Fruit fly (Drosophila melanogaster) whole organism, wandering third instar larva: Measurements from ENCODE around the gene CG6565.

Source experiments
- Abd-B ChIP-seq: fragments of >200 bp; optimal IDR thresholded peaks from 2 replicates; lab custom pipeline; 2017; ENCODE audit warnings: missing biosample characterization, missing genetic modification characterization
- CG32264 ChIP-seq: fragments of 200-800 bp; sonication (Bioruptor generic); optimal IDR thresholded peaks from 2 replicates; lab custom pipeline; 2016; ENCODE audit warnings: missing biosample characterization, missing genetic modification characterization
- CG9705 ChIP-seq: fragments of 200-800 bp; sonication (Bioruptor generic); optimal IDR thresholded peaks from 2 replicates; lab custom pipeline; 2018; ENCODE audit warnings: missing biosample characterization, mild to moderate bottlenecking, missing genetic modification characterization
- CrebA ChIP-seq: fragments of 200-800 bp; sonication (Bioruptor generic); optimal IDR thresholded peaks from 2 replicates; lab custom pipeline; 2016; ENCODE audit warnings: missing biosample characterization, mild to moderate bottlenecking, missing genetic modification characterization, borderline replicate concordance
- Dfd ChIP-seq: fragments of >200 bp; optimal IDR thresholded peaks from 2 replicates; lab custom pipeline; 2017; ENCODE audit warnings: missing biosample characterization, missing genetic modification characterization
- Dif ChIP-seq: fragments of 200-275, 200-300 bp; sonication (Bioruptor generic); optimal IDR thresholded peaks from 2 replicates; lab custom pipeline; 2018; ENCODE audit warnings: missing biosample characterization, missing genetic modification characterization; ENCODE audit not compliant: partially characterized antibody
- HLH106 ChIP-seq: fragments of 200-800 bp; optimal IDR thresholded peaks from 3 replicates; lab custom pipeline; 2019; ENCODE audit warnings: missing biosample characterization, mild to moderate bottlenecking, missing genetic modification characterization, moderate library complexity
- Hr78 ChIP-seq: fragments of >200 bp; optimal IDR thresholded peaks from 2 replicates; lab custom pipeline; 2017; ENCODE audit warnings: missing biosample characterization, missing genetic modification characterization
- Hr83 ChIP-seq: fragments of 200-300 bp; sonication (Bioruptor generic); optimal IDR thresholded peaks from 2 replicates; lab custom pipeline; 2016; ENCODE audit warnings: missing biosample characterization, mild to moderate bottlenecking, missing genetic modification characterization, moderate library complexity; ENCODE audit not compliant: poor library complexity, severe bottlenecking
- Jra ChIP-seq: sonication (Bioruptor generic); optimal IDR thresholded peaks from 2 replicates; lab custom pipeline; 2016; ENCODE audit warnings: missing biosample characterization, missing genetic modification characterization
- Mio ChIP-seq: sonication (Bioruptor generic); optimal IDR thresholded peaks from 2 replicates; lab custom pipeline; 2016; ENCODE audit warnings: missing biosample characterization, missing genetic modification characterization
- Myc ChIP-seq: fragments of >200 bp; optimal IDR thresholded peaks from 2 replicates; lab custom pipeline; 2017
- N ChIP-seq: fragments of >200 bp; optimal IDR thresholded peaks from 2 replicates; lab custom pipeline; 2018; ENCODE audit warnings: missing biosample characterization, missing external identifiers, missing genetic modification characterization
- OdsH ChIP-seq: fragments of 200-800 bp; sonication (Bioruptor generic); optimal IDR thresholded peaks from 2 replicates; lab custom pipeline; 2016; ENCODE audit warnings: missing biosample characterization, mild to moderate bottlenecking, missing genetic modification characterization
- Rel ChIP-seq, 2 experiments: fragments of 200-800 bp; sonication (Bioruptor generic) in 1 of 2; optimal IDR thresholded peaks; 2 replicates in 1 of 2; 3 replicates in 1 of 2; lab custom pipeline; 2016 to 2019; ENCODE audit warnings: mild to moderate bottlenecking in 2 of 2, missing biosample characterization in 2 of 2, missing genetic modification characterization in 2 of 2, moderate library complexity in 1 of 2
- Sp1 ChIP-seq: fragments of 200-800 bp; sonication (Bioruptor generic); optimal IDR thresholded peaks from 3 replicates; lab custom pipeline; 2019; ENCODE audit warnings: missing biosample characterization, mild to moderate bottlenecking, missing genetic modification characterization, moderate library complexity
- Vsx2 ChIP-seq: fragments of 200-300, 225-300 bp; sonication (Bioruptor generic); optimal IDR thresholded peaks from 2 replicates; lab custom pipeline; 2018; ENCODE audit warnings: missing biosample characterization, missing genetic modification characterization; ENCODE audit not compliant: partially characterized antibody
- br ChIP-seq: fragments of 200-800 bp; sonication (Bioruptor generic); optimal IDR thresholded peaks from 2 replicates; lab custom pipeline; 2016; ENCODE audit warnings: missing biosample characterization, missing genetic modification characterization
- brk ChIP-seq: fragments of 200-800 bp; sonication (Bioruptor generic); optimal IDR thresholded peaks from 2 replicates; lab custom pipeline; 2016; ENCODE audit warnings: missing biosample characterization, mild to moderate bottlenecking, missing genetic modification characterization
- dl ChIP-seq, 2 experiments: fragments of 175-275, 200-275 bp in 1 of 2; fragments of 200-275 bp in 1 of 2; sonication (Bioruptor generic); optimal IDR thresholded peaks; lab custom pipeline; 2018; ENCODE audit warnings: mild to moderate bottlenecking in 2 of 2, missing biosample characterization in 2 of 2, missing genetic modification characterization in 2 of 2, moderate library complexity in 2 of 2; ENCODE audit not compliant: partially characterized antibody in 2 of 2, insufficient read depth in 1 of 2
- dmrt93B ChIP-seq: fragments of 200-800 bp; sonication (Bioruptor generic); optimal IDR thresholded peaks from 2 replicates; lab custom pipeline; 2018; ENCODE audit warnings: missing biosample characterization, mild to moderate bottlenecking, missing genetic modification characterization
- ey ChIP-seq: fragments of 200-800 bp; sonication (Bioruptor generic); optimal IDR thresholded peaks from 2 replicates; lab custom pipeline; 2016; ENCODE audit warnings: missing biosample characterization, missing genetic modification characterization
- foxo ChIP-seq, 2 experiments: fragments of 200-800 bp; sonication (Bioruptor generic); optimal IDR thresholded peaks; 2 replicates in 1 of 2; 3 replicates in 1 of 2; lab custom pipeline; 2016 to 2017; ENCODE audit warnings: missing biosample characterization in 2 of 2, missing genetic modification characterization in 2 of 2
- fru ChIP-seq: fragments of 200-800 bp; sonication (Bioruptor generic); optimal IDR thresholded peaks from 3 replicates; lab custom pipeline; 2016; ENCODE audit warnings: missing biosample characterization, mild to moderate bottlenecking, missing genetic modification characterization
- h ChIP-seq: fragments of 200-800 bp; sonication (Bioruptor generic); optimal IDR thresholded peaks from 3 replicates; lab custom pipeline; 2016; ENCODE audit warnings: missing biosample characterization, mild to moderate bottlenecking, missing genetic modification characterization
- jim ChIP-seq: fragments of 175-275, 200-325 bp; sonication (Bioruptor generic); optimal IDR thresholded peaks from 2 replicates; lab custom pipeline; 2016; ENCODE audit warnings: missing biosample characterization, mild to moderate bottlenecking, missing genetic modification characterization
- pan ChIP-seq: fragments of >200 bp; optimal IDR thresholded peaks from 2 replicates; lab custom pipeline; 2017
- psq ChIP-seq: fragments of 200-800 bp; sonication (Bioruptor generic); optimal IDR thresholded peaks from 3 replicates; lab custom pipeline; 2017; ENCODE audit warnings: missing biosample characterization, mild to moderate bottlenecking, missing genetic modification characterization, moderate library complexity
- rgr ChIP-seq: fragments of 200-800 bp; sonication (Bioruptor generic); optimal IDR thresholded peaks from 3 replicates; lab custom pipeline; 2016; ENCODE audit warnings: missing biosample characterization, mild to moderate bottlenecking, missing genetic modification characterization
- sage ChIP-seq: fragments of 200-800 bp; sonication (Bioruptor generic); optimal IDR thresholded peaks from 2 replicates; lab custom pipeline; 2016; ENCODE audit warnings: missing biosample characterization, mild to moderate bottlenecking, missing genetic modification characterization
- sv ChIP-seq: fragments of 200-800 bp; sonication (Bioruptor generic); optimal IDR thresholded peaks from 3 replicates; lab custom pipeline; 2016; ENCODE audit warnings: missing biosample characterization, missing genetic modification characterization
- tai ChIP-seq: sonication (Bioruptor generic); optimal IDR thresholded peaks from 2 replicates; lab custom pipeline; 2016; ENCODE audit warnings: missing biosample characterization, missing genetic modification characterization
- usp ChIP-seq: fragments of >200 bp; optimal IDR thresholded peaks from 2 replicates; lab custom pipeline; 2017; ENCODE audit warnings: missing biosample characterization, missing genetic modification characterization
- woc ChIP-seq: sonication (Bioruptor generic); optimal IDR thresholded peaks from 2 replicates; lab custom pipeline; 2016; ENCODE audit warnings: missing biosample characterization, mild to moderate bottlenecking, missing genetic modification characterization

CG6565 gene

DNA sequence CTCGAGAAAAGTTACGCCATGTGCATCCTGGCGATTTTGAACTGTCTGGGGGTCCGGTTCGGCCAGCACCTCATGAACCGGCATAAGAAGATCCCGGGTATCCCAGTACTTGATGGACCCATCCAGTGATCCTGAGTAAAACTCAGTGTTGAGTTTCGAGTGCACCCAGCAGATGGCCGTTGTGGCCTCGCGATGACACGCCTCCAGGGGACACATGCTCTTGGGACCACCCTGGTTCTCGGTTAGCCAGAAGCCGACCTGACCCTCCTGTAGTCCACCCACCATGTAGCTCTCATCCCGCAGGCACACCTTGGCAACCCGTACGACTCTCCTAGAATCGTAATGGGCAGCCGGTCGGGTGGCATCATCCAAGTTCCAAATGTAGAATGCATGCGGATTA lies 23.6 kb downstream of the CG6565 start:
- TF ChIP-seq Vsx2 (no peak), Rel (GFP tag; optimal IDR thresholded peaks at IDR 0.05; lab: Kevin White, UChicago) (no peak), Rel (tag; optimal IDR thresholded peaks at IDR 0.05; lab: Kevin White, UChicago) (no peak), sv (no peak), OdsH (no peak), jim (GFP tag; lab: Kevin White, UChicago) (no peak), Myc (lab: Kevin White, UChicago) (no peak), CG32264 (GFP tag; lab: Kevin White, UChicago) (no peak), HLH106 (no peak), br (GFP tag; lab: Kevin White, UChicago) (no peak), Jra (GFP tag; lab: Kevin White, UChicago) (no peak), fru (no peak), rgr (GFP tag; lab: Kevin White, UChicago) (no peak), brk (GFP tag; lab: Kevin White, UChicago) (no peak), usp (GFP tag; lab: Kevin White, UChicago) (no peak), foxo (GFP tag; optimal IDR thresholded peaks at IDR 0.05; lab: Kevin White, UChicago) (no peak), ey (GFP tag; lab: Kevin White, UChicago) (no peak), Hr78 (no peak), Abd-B (GFP tag; lab: Kevin White, UChicago) (no peak)

- peak; percentile 20 for TF ChIP-seq HLH106
- TF ChIP-seq Mio, result no peak
- TF ChIP-seq br (GFP tag; lab: Kevin White, UChicago), result no peak
- no peak for TF ChIP-seq usp (GFP tag; lab: Kevin White, UChicago)
- TF ChIP-seq Sp1 (GFP tag; lab: Kevin White, UChicago), result peak; percentile 62
- TF ChIP-seq Dfd, result no peak
- TF ChIP-seq CrebA, result no peak
- no peak for TF ChIP-seq jim (GFP tag; lab: Kevin White, UChicago)
- TF ChIP-seq Vsx2, result no peak
- no peak for TF ChIP-seq Jra (GFP tag; lab: Kevin White, UChicago)
- TF ChIP-seq h (GFP tag; lab: Kevin White, UChicago), result peak; percentile 21
- peak; percentile 21 for TF ChIP-seq Myc (lab: Kevin White, UChicago)
- no peak for TF ChIP-seq Hr83
- no peak for TF ChIP-seq brk (GFP tag; lab: Kevin White, UChicago)
- TF ChIP-seq Abd-B (GFP tag; lab: Kevin White, UChicago), result no peak
- no peak for TF ChIP-seq Hr78
- TF ChIP-seq ey (GFP tag; lab: Kevin White, UChicago), result no peak
- no peak for TF ChIP-seq CG32264 (GFP tag; lab: Kevin White, UChicago)
- TF ChIP-seq rgr (GFP tag; lab: Kevin White, UChicago), result peak; percentile 38
- peak; percentile 42 for TF ChIP-seq CG9705 (GFP tag; lab: Kevin White, UChicago)
- no peak for TF ChIP-seq sv
- peak; percentile 31 for TF ChIP-seq dmrt93B (GFP tag; lab: Kevin White, UChicago)
- TF ChIP-seq fru, result no peak
- TF ChIP-seq dl (GFP tag; optimal IDR thresholded peaks at IDR 0.05; lab: Kevin White, UChicago; ENCODE audit: insufficient read depth in 1 of 2, partially characterized antibody in 2 of 2), result no peak
- peak in 1 of 2 experiments; percentile 0 for TF ChIP-seq foxo (GFP tag; optimal IDR thresholded peaks at IDR 0.05; lab: Kevin White, UChicago)
- TF ChIP-seq woc, result no peak
- TF ChIP-seq Rel (GFP tag; optimal IDR thresholded peaks at IDR 0.05; lab: Kevin White, UChicago), result no peak
- no peak for TF ChIP-seq Rel (tag; optimal IDR thresholded peaks at IDR 0.05; lab: Kevin White, UChicago)
- TF ChIP-seq sage (GFP tag; lab: Kevin White, UChicago), result peak; percentile 48
- TF ChIP-seq Dif, result no peak
These were observed 24.9 kb downstream of the CG6565 start, which contains the start of the genes CG10859 and CG7110 for dm6 chr2L:13398614-13399161. Gene CG10859, minus strand, starts transcription at chr2L:13398664. Gene CG7110, plus strand, starts transcription at chr2L:13398991.

DNA sequence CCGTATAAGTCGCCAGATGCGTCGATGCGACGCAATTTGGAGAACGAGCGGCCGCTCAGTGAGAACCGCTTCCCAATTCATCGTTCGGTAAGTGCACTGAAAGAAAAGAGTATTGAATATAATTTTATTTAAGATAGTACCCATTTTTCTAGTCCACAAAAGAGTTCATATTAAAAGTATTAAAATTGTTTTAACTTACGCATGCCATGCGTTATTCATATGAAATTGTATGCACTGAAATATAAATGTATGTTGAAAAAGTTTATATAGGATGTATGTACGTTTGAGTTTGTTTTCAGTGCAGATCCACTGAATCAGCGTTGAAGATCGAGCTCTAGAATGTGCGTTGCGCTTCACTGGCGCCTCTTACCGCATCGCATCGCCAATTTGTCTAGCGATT lies 25.7 kb downstream of the CG6565 start:
- TF ChIP-seq Rel (GFP tag; optimal IDR thresholded peaks at IDR 0.05; lab: Kevin White, UChicago) (no peak), Rel (tag; optimal IDR thresholded peaks at IDR 0.05; lab: Kevin White, UChicago) (no peak), Vsx2 (no peak), Mio (no peak), Abd-B (GFP tag; lab: Kevin White, UChicago) (no peak), Hr78 (no peak)

DNA sequence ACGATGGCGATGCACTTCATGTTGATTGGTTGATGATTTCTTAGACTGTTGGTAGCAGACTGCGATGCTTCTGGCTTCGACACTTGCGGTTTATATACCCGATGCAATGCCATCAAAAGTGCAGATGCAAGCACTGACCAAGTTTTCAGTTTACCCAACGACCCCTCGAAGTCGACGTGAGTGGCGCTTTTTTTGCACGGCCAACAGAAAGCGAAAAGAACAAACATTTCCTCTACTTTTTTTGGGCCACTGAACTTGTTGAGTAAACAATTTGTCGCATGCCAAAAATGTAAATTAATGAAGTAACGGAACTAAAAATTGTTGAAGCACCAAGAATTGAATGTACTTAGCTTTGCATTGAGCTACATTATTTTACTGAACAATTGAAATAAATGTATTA lies 37.7 kb downstream of the CG6565 start, which contains the start of gene Vm34Ca:
Gene Vm34Ca (minus strand): TSS at position 66 of the 400 bp plus-strand sequence.
- TF ChIP-seq CG9705 (GFP tag; lab: Kevin White, UChicago) (no peak), foxo (GFP tag; optimal IDR thresholded peaks at IDR 0.05; lab: Kevin White, UChicago) (no peak), Dif (no peak), usp (GFP tag; lab: Kevin White, UChicago) (no peak), N (GFP tag; lab: Kevin White, UChicago) (no peak), Rel (GFP tag; optimal IDR thresholded peaks at IDR 0.05; lab: Kevin White, UChicago) (no peak), Rel (tag; optimal IDR thresholded peaks at IDR 0.05; lab: Kevin White, UChicago) (no peak), Abd-B (GFP tag; lab: Kevin White, UChicago) (no peak), h (GFP tag; lab: Kevin White, UChicago) (no peak), Mio (no peak), dl (GFP tag; optimal IDR thresholded peaks at IDR 0.05; lab: Kevin White, UChicago; ENCODE audit: insufficient read depth in 1 of 2, partially characterized antibody in 2 of 2) (no peak), sv (no peak), fru (no peak), brk (GFP tag; lab: Kevin White, UChicago) (no peak), pan (lab: Kevin White, UChicago) (no peak), tai (no peak), ey (GFP tag; lab: Kevin White, UChicago) (no peak), br (GFP tag; lab: Kevin White, UChicago) (no peak), psq (GFP tag; lab: Kevin White, UChicago) (no peak)
